Fruit fly (Drosophila melanogaster) whole organism, embryonic: ENCODE data around the gene CG3032.

Source experiments
- Antp ChIP-seq: fragments of 200-800 bp; sonication (Bioruptor generic); optimal IDR thresholded peaks from 3 replicates; lab custom pipeline; 2016; ENCODE audit warnings: missing biosample characterization, missing genetic modification characterization
- Atf3 ChIP-seq: fragments of 200-800 bp; sonication (Bioruptor generic); optimal IDR thresholded peaks from 3 replicates; lab custom pipeline; 2016; ENCODE audit warnings: missing biosample characterization, missing genetic modification characterization
- Atf6 ChIP-seq: fragments of 200-800 bp; sonication (Bioruptor generic); IDR thresholded peaks from 2 replicates; pipeline ENCODE4 v1.3.6; 2022; ENCODE audit warnings: missing biosample characterization, missing genetic modification characterization
- BtbVII ChIP-seq: fragments of 200-800 bp; sonication (Bioruptor generic); optimal IDR thresholded peaks from 3 replicates; lab custom pipeline; 2017; ENCODE audit warnings: missing biosample characterization, mild to moderate bottlenecking, missing genetic modification characterization
- CG10267 ChIP-seq: fragments of 200-800 bp; sonication (Bioruptor generic); optimal IDR thresholded peaks from 2 replicates; lab custom pipeline; 2018; ENCODE audit warnings: missing biosample characterization, mild to moderate bottlenecking, missing genetic modification characterization, moderate library complexity
- CG10274 ChIP-seq: fragments of 200-800 bp; sonication (Bioruptor generic); optimal IDR thresholded peaks from 3 replicates; lab custom pipeline; 2017; ENCODE audit warnings: missing biosample characterization, mild to moderate bottlenecking, missing genetic modification characterization
- CG10959 ChIP-seq: fragments of 200-800 bp; sonication (Bioruptor generic); IDR thresholded peaks from 2 replicates; pipeline ENCODE4 v1.3.6; 2022; ENCODE audit warnings: missing biosample characterization, missing genetic modification characterization
- CG10979 ChIP-seq: fragments of 200-800 bp; sonication (Bioruptor generic); optimal IDR thresholded peaks from 2 replicates; lab custom pipeline; 2018; ENCODE audit warnings: missing biosample characterization, mild to moderate bottlenecking, missing genetic modification characterization, moderate library complexity
- CG13123 ChIP-seq: fragments of 200-800 bp; sonication (Bioruptor generic); optimal IDR thresholded peaks from 2 replicates; lab custom pipeline; 2016; ENCODE audit warnings: missing biosample characterization, missing genetic modification characterization
- CG13424 ChIP-seq: fragments of 200-800 bp; sonication (Bioruptor generic); optimal IDR thresholded peaks from 2 replicates; lab custom pipeline; 2019; ENCODE audit warnings: missing biosample characterization, mild to moderate bottlenecking, missing genetic modification characterization, moderate library complexity
- CG15269 ChIP-seq: fragments of 200-800 bp; sonication (Bioruptor generic); optimal IDR thresholded peaks from 2 replicates; lab custom pipeline; 2018; ENCODE audit warnings: missing biosample characterization, mild to moderate bottlenecking, missing genetic modification characterization, moderate library complexity
- CG1792 ChIP-seq: fragments of 200-800 bp; sonication (Bioruptor generic); optimal IDR thresholded peaks from 2 replicates; lab custom pipeline; 2016; ENCODE audit warnings: missing biosample characterization, missing genetic modification characterization
- CG2129 ChIP-seq: fragments of 200-800 bp; sonication (Bioruptor generic); IDR thresholded peaks from 2 replicates; pipeline ENCODE4 v1.3.6; 2022; ENCODE audit warnings: missing biosample characterization, missing genetic modification characterization; ENCODE audit not compliant: partially characterized antibody
- CG3995 ChIP-seq: fragments of 200-800 bp; sonication (Bioruptor generic); optimal IDR thresholded peaks from 3 replicates; lab custom pipeline; 2016; ENCODE audit warnings: missing biosample characterization, missing genetic modification characterization
- CG42726 ChIP-seq: fragments of 200-800 bp; sonication (Bioruptor generic); IDR thresholded peaks from 2 replicates; pipeline ENCODE4 v1.3.6; 2022; ENCODE audit warnings: missing biosample characterization, missing genetic modification characterization; ENCODE audit not compliant: partially characterized antibody
- CG4282 ChIP-seq: fragments of 200-800 bp; sonication (Bioruptor generic); optimal IDR thresholded peaks from 2 replicates; lab custom pipeline; 2016; ENCODE audit warnings: missing biosample characterization, missing genetic modification characterization
- CG6765 ChIP-seq: fragments of 200-800 bp; sonication (Bioruptor generic); optimal IDR thresholded peaks from 3 replicates; lab custom pipeline; 2017; ENCODE audit warnings: missing biosample characterization, mild to moderate bottlenecking, missing genetic modification characterization
- CG8944 ChIP-seq: fragments of 200-800 bp; sonication (Bioruptor generic); optimal IDR thresholded peaks from 3 replicates; lab custom pipeline; 2016; ENCODE audit warnings: missing biosample characterization, missing genetic modification characterization
- CTCF ChIP-seq: fragments of 200-800 bp; sonication (Bioruptor generic); optimal IDR thresholded peaks from 2 replicates; lab custom pipeline; 2017; ENCODE audit warnings: missing biosample characterization, mild to moderate bottlenecking, missing genetic modification characterization, moderate library complexity
- Camta ChIP-seq: fragments of 200-800 bp; sonication (Bioruptor generic); optimal IDR thresholded peaks from 2 replicates; lab custom pipeline; 2016; ENCODE audit warnings: missing biosample characterization, missing genetic modification characterization
- CkIIα-i1 ChIP-seq: fragments of 200-800 bp; sonication (Bioruptor generic); IDR thresholded peaks from 2 replicates; pipeline ENCODE4 v1.3.6; 2022; ENCODE audit warnings: missing biosample characterization, missing genetic modification characterization
- D19B ChIP-seq: fragments of 200-800 bp; sonication (Bioruptor generic); optimal IDR thresholded peaks from 2 replicates; lab custom pipeline; 2017; ENCODE audit warnings: missing biosample characterization, mild to moderate bottlenecking, missing genetic modification characterization
- E2f2 ChIP-seq: fragments of 200-800 bp; sonication (Bioruptor generic); IDR thresholded peaks from 2 replicates; pipeline ENCODE4 v1.3.6; 2022; ENCODE audit warnings: missing biosample characterization, missing genetic modification characterization
- ERR ChIP-seq: fragments of 200-800 bp; sonication (Bioruptor generic); optimal IDR thresholded peaks from 2 replicates; lab custom pipeline; 2016; ENCODE audit warnings: missing biosample characterization, missing genetic modification characterization
- Eip74EF ChIP-seq, 2 experiments: fragments of 200-800 bp in 1 of 2; fragments of >200 bp in 1 of 2; sonication (Bioruptor generic) in 1 of 2; optimal IDR thresholded peaks; 2 replicates each; lab custom pipeline; 2017 to 2019; ENCODE audit warnings: missing biosample characterization in 2 of 2, missing genetic modification characterization in 2 of 2, mild to moderate bottlenecking in 1 of 2, moderate library complexity in 1 of 2
- Ets65A ChIP-seq: fragments of 200-800 bp; sonication (Bioruptor generic); peaks from one replicate; lab custom pipeline; 2016; ENCODE audit warnings: missing biosample characterization, missing genetic modification characterization
- Fer3 ChIP-seq: fragments of 200-800 bp; sonication (Bioruptor generic); optimal IDR thresholded peaks from 2 replicates; lab custom pipeline; 2018; ENCODE audit warnings: missing biosample characterization, mild to moderate bottlenecking, missing genetic modification characterization, moderate library complexity
- H2.0 ChIP-seq: fragments of 200-800 bp; sonication (Bioruptor generic); IDR thresholded peaks from 2 replicates; pipeline ENCODE4 v1.3.6; 2022; ENCODE audit warnings: missing biosample characterization, missing genetic modification characterization
- PHDP ChIP-seq: fragments of 200-800 bp; sonication (Bioruptor generic); optimal IDR thresholded peaks from 3 replicates; lab custom pipeline; 2018; ENCODE audit warnings: missing biosample characterization, mild to moderate bottlenecking, missing genetic modification characterization, moderate library complexity
- Sry-β ChIP-seq: fragments of 200-800 bp; sonication (Bioruptor generic); optimal IDR thresholded peaks from 2 replicates; lab custom pipeline; 2018; ENCODE audit warnings: missing biosample characterization, mild to moderate bottlenecking, missing genetic modification characterization, moderate library complexity
- Vsx1 ChIP-seq: fragments of 200-800 bp; sonication (Bioruptor generic); optimal IDR thresholded peaks from 2 replicates; lab custom pipeline; 2017; ENCODE audit warnings: missing biosample characterization, mild to moderate bottlenecking, missing genetic modification characterization, missing genetic modification reagents
- ara ChIP-seq: fragments of 200-800 bp; sonication (Bioruptor generic); IDR thresholded peaks from 2 replicates; pipeline ENCODE4 v1.3.6; 2022; ENCODE audit warnings: missing biosample characterization, missing genetic modification characterization
- bbx ChIP-seq: fragments of 200-800 bp; sonication (Bioruptor generic); IDR thresholded peaks from 2 replicates; pipeline ENCODE4 v1.3.6; 2022; ENCODE audit warnings: missing biosample characterization, missing genetic modification characterization; ENCODE audit not compliant: partially characterized antibody
- cg ChIP-seq: fragments of 200-800 bp; sonication (Bioruptor generic); optimal IDR thresholded peaks from 3 replicates; lab custom pipeline; 2019; ENCODE audit warnings: missing biosample characterization, mild to moderate bottlenecking, missing genetic modification characterization, moderate library complexity
- dimm ChIP-seq: fragments of 200-800 bp; sonication (Bioruptor generic); IDR thresholded peaks from 2 replicates; pipeline ENCODE4 v1.3.6; 2022; ENCODE audit warnings: missing biosample characterization, missing genetic modification characterization
- emc ChIP-seq: fragments of 200-800 bp; sonication (Bioruptor generic); optimal IDR thresholded peaks from 2 replicates; lab custom pipeline; 2016; ENCODE audit warnings: missing biosample characterization, missing genetic modification characterization
- ems ChIP-seq: fragments of 200-800 bp; sonication (Bioruptor generic); optimal IDR thresholded peaks from 3 replicates; lab custom pipeline; 2016; ENCODE audit warnings: missing biosample characterization, missing genetic modification characterization
- ind ChIP-seq: fragments of 200-800 bp; sonication (Bioruptor generic); optimal IDR thresholded peaks from 3 replicates; lab custom pipeline; 2016; ENCODE audit warnings: missing biosample characterization, missing genetic modification characterization
- kay ChIP-seq: fragments of 200-800 bp; sonication (Bioruptor generic); optimal IDR thresholded peaks from 2 replicates; lab custom pipeline; 2016; ENCODE audit warnings: missing biosample characterization, missing genetic modification characterization
- maf-S ChIP-seq: fragments of 200-800 bp; sonication (Bioruptor generic); optimal IDR thresholded peaks from 2 replicates; lab custom pipeline; 2016; ENCODE audit warnings: missing biosample characterization, missing genetic modification characterization
- pan ChIP-seq, 4 experiments: fragments of >200 bp in 3 of 4; fragments of 200-800 bp in 1 of 4; sonication (Bioruptor generic) in 1 of 4; optimal IDR thresholded peaks in 3 of 4; IDR thresholded peaks in 1 of 4; 2 replicates each; pipeline versions ENCODE4 v1.3.6 to Lab custom; 2017 to 2022; ENCODE audit warnings: missing biosample characterization in 2 of 4, missing genetic modification characterization in 2 of 4, mixed read lengths in 1 of 4
- pnt ChIP-seq: fragments of 200-800 bp; sonication (Bioruptor generic); optimal IDR thresholded peaks from 3 replicates; lab custom pipeline; 2016; ENCODE audit warnings: missing biosample characterization, missing genetic modification characterization
- seq ChIP-seq: fragments of 200-800 bp; sonication (Bioruptor generic); IDR thresholded peaks from 2 replicates; pipeline ENCODE4 v1.3.6; 2022; ENCODE audit warnings: missing biosample characterization, missing genetic modification characterization
- shn ChIP-seq: fragments of 200-800 bp; sonication (Bioruptor generic); optimal IDR thresholded peaks from 3 replicates; lab custom pipeline; 2016; ENCODE audit warnings: missing biosample characterization, missing genetic modification characterization
- so ChIP-seq: fragments of 200-800 bp; sonication (Bioruptor generic); IDR thresholded peaks from 3 replicates; pipeline ENCODE4 v1.3.6; 2022; ENCODE audit warnings: missing biosample characterization, missing genetic modification characterization
- ssp ChIP-seq: fragments of 200-800 bp; sonication (Bioruptor generic); IDR thresholded peaks from 2 replicates; pipeline ENCODE4 v1.3.6; 2022; ENCODE audit warnings: missing biosample characterization, missing genetic modification characterization
- tgo ChIP-seq: fragments of 200-800 bp; sonication (Bioruptor generic); IDR thresholded peaks from 3 replicates; pipeline ENCODE4 v1.3.6; 2022; ENCODE audit warnings: missing biosample characterization, missing genetic modification characterization
- ttk ChIP-seq: fragments of 200-800 bp; sonication (Bioruptor generic); IDR thresholded peaks from 2 replicates; pipeline ENCODE4 v2.1.2; 2022; ENCODE audit warnings: missing biosample characterization, missing genetic modification characterization
- vvl ChIP-seq: fragments of 200-800 bp; sonication (Bioruptor generic); IDR thresholded peaks from 2 replicates; pipeline ENCODE4 v1.3.6; 2022; ENCODE audit warnings: missing biosample characterization, missing genetic modification characterization
- zfh2 ChIP-seq: fragments of 200-800 bp; sonication (Bioruptor generic); optimal IDR thresholded peaks from 2 replicates; lab custom pipeline; 2016; ENCODE audit warnings: missing biosample characterization, missing genetic modification characterization

The CG3032 gene

dm6 chrX:7004101-7004700, 9.5 kb downstream of the CG3032 start (continued):
- no peak for TF ChIP-seq pan (optimal IDR thresholded peaks at IDR 0.05; lab: Kevin White, UChicago)
- TF ChIP-seq pan (GFP tag; optimal IDR thresholded peaks at IDR 0.05 in 1 of 2, IDR thresholded peaks at IDR 0.05 in 1 of 2) = peak in 1 of 2 experiments; percentile 74
- peak; percentile 65 for TF ChIP-seq E2f2 (GFP tag; lab: Robert Waterston, UW)
- peak; percentile 35 for TF ChIP-seq CG6765 (GFP tag; lab: Kevin White, UChicago)
- TF ChIP-seq ERR (GFP tag; lab: Kevin White, UChicago) = peak; percentile 48
- TF ChIP-seq ind (GFP tag; lab: Kevin White, UChicago) = peak; percentile 8
- peak; percentile 83 for TF ChIP-seq Atf6 (GFP tag; lab: Robert Waterston, UW)
- TF ChIP-seq PHDP (tag; lab: Kevin White, UChicago) = peak; percentile 78
- peak; percentile 63 for TF ChIP-seq Sry-β
- peak; percentile 75 for TF ChIP-seq CG10979
- peak; percentile 54 for TF ChIP-seq CG4282 (GFP tag; lab: Kevin White, UChicago)
- peak; percentile 84 for TF ChIP-seq BtbVII (GFP tag; lab: Kevin White, UChicago)
- peak; percentile 61 for TF ChIP-seq ems (GFP tag; lab: Kevin White, UChicago)
- TF ChIP-seq ttk (GFP tag; lab: Robert Waterston, UW) = peak; percentile 39; the same call in 1 of the 2 replicates
- TF ChIP-seq Eip74EF (GFP tag; optimal IDR thresholded peaks at IDR 0.05; lab: Kevin White, UChicago) = peak in 1 of 2 experiments; percentile 52
- peak; percentile 76 for TF ChIP-seq Antp
- TF ChIP-seq Atf3 (GFP tag; lab: Kevin White, UChicago) = peak; percentile 87
- TF ChIP-seq emc (GFP tag; lab: Kevin White, UChicago) = peak; percentile 20
- TF ChIP-seq CG42726 (GFP tag; lab: Robert Waterston, UW) = no peak
- TF ChIP-seq kay (GFP tag; lab: Kevin White, UChicago) = peak; percentile 75
- TF ChIP-seq dimm (GFP tag; lab: Robert Waterston, UW) = 0 out of 2 replicates have a peak, but pooled peaks have one; percentile 7
- no peak for TF ChIP-seq bbx (GFP tag; lab: Robert Waterston, UW)
- peak; percentile 73 for TF ChIP-seq CG13424 (tag; lab: Kevin White, UChicago)
- TF ChIP-seq tgo (GFP tag; lab: Robert Waterston, UW) = no peak; the same call in 2 of the 3 replicates
- TF ChIP-seq H2.0 (GFP tag; lab: Robert Waterston, UW) = peak; percentile 44; the same call in 1 of the 2 replicates
- TF ChIP-seq CTCF (GFP tag; lab: Kevin White, UChicago) = peak; percentile 30
- peak; percentile 57 for TF ChIP-seq CG10274 (GFP tag; lab: Kevin White, UChicago)
- TF ChIP-seq cg (GFP tag; lab: Kevin White, UChicago) = peak; percentile 13
- TF ChIP-seq CG3995 (GFP tag; lab: Kevin White, UChicago) = no peak
- peak; percentile 76 for TF ChIP-seq CG10267 (tag; lab: Kevin White, UChicago)
- TF ChIP-seq Camta = peak; percentile 90
- TF ChIP-seq vvl (GFP tag; lab: Robert Waterston, UW) = peak; percentile 79
- TF ChIP-seq CkIIα-i1 = no peak
- peak; percentile 82 for TF ChIP-seq CG10959 (GFP tag; lab: Robert Waterston, UW)
- TF ChIP-seq zfh2 (GFP tag; lab: Kevin White, UChicago) = peak; percentile 25
- peak; percentile 93 for TF ChIP-seq Vsx1 (GFP tag; lab: Kevin White, UChicago)
- no peak for TF ChIP-seq ssp
- TF ChIP-seq CG8944 (GFP tag; lab: Kevin White, UChicago) = peak; percentile 86
- peak; percentile 92 for TF ChIP-seq ara (GFP tag; lab: Robert Waterston, UW)
- TF ChIP-seq CG2129 (GFP tag; lab: Robert Waterston, UW) = no peak
- peak; percentile 15 for TF ChIP-seq D19B
- TF ChIP-seq maf-S (GFP tag; lab: Kevin White, UChicago) = peak; percentile 80
- peak; percentile 77; the same call in 2 of the 3 replicates for TF ChIP-seq so (GFP tag; lab: Robert Waterston, UW)
- TF ChIP-seq Fer3 (tag; lab: Kevin White, UChicago) = peak; percentile 67
- peak; percentile 75 for TF ChIP-seq pnt (GFP tag; lab: Kevin White, UChicago)
- peak; percentile 80 for TF ChIP-seq shn (GFP tag; lab: Kevin White, UChicago)
- TF ChIP-seq Ets65A = peak; percentile 65
- TF ChIP-seq seq (GFP tag; lab: Robert Waterston, UW) = peak; percentile 84
- peak; percentile 93 for TF ChIP-seq CG13123
- TF ChIP-seq CG1792 = peak; percentile 77
- peak; percentile 67 for TF ChIP-seq CG15269
